Fruit fly (Drosophila melanogaster): ENCODE data around the gene beat-IV.

DNA sequence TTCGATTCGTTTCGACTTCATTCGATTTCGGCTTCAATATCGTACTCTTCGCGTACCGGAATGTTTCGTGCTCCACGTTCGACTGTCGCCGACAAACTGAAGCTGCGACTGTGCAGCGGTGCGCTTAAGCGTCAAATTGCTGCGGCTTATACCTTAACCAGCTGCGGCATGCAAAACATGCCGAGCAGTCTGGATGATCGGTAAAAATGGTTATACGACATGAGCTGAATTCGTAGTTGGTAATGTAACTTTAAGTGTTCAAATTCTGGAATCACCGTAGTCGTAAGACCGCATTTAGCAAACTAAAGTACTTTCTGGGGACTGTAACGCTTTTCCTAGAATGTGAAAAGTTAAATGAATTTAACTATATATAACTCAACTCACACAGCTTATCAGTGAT lies 26.3 kb upstream of the beat-IV start, which contains the start of gene CG10175:
- TF ChIP-seq CG17829 (tag; optimal IDR thresholded peaks at IDR 0.05) = no peak
- no peak for TF ChIP-seq Ssrp (tag; optimal IDR thresholded peaks at IDR 0.05)
- no peak for TF ChIP-seq Bdp1 (GFP tag; optimal IDR thresholded peaks at IDR 0.05)
- TF ChIP-seq Spps (tag; optimal IDR thresholded peaks at IDR 0.05) = no peak
- no peak for TF ChIP-seq Hsf (GFP tag; optimal IDR thresholded peaks at IDR 0.05)
- no peak for TF ChIP-seq CG6689 (GFP tag; IDR thresholded peaks at IDR 0.05)
- no peak for TF ChIP-seq CG10979 (tag; optimal IDR thresholded peaks at IDR 0.05)
- no peak for TF ChIP-seq twi (tag; optimal IDR thresholded peaks at IDR 0.05)
- no peak for TF ChIP-seq Dfd (GFP tag; optimal IDR thresholded peaks at IDR 0.05)

All from whole organism, embryonic.